Worm (Caenorhabditis elegans) whole organism, L4/young adult: ENCODE measurements around the gene dyf-17.

Source experiments
- dao-5 ChIP-seq: sonication (generic microtip); optimal IDR thresholded peaks from 2 replicates; lab custom pipeline; 2016; ENCODE audit warnings: missing genotype, missing genetic modification characterization, moderate library complexity, missing compliant biosample characterization
- him-1 ChIP-seq: sonication (generic microtip); optimal IDR thresholded peaks from 2 replicates; lab custom pipeline; 2016; ENCODE audit warnings: missing genotype, missing genetic modification reagents, missing genetic modification characterization, missing compliant biosample characterization

- TF ChIP-seq him-1 (tag; lab: Kevin White, UChicago) (no peak), dao-5 (tag; lab: Kevin White, UChicago) (no peak)
These were observed 43.5 kb upstream of the dyf-17 start for ce11 chrV:19083789-19084188.
